Worm (Caenorhabditis elegans) whole organism, early embryonic: ENCODE results near the gene F58F6.5.

Experiments used
- B0310.2 ChIP-seq: sonication (generic microtip); optimal IDR thresholded peaks from 2 replicates; lab custom pipeline; 2016; ENCODE audit warnings: mild to moderate bottlenecking, missing genetic modification characterization, missing compliant biosample characterization
- F13C5.2 ChIP-seq: sonication (generic microtip); optimal IDR thresholded peaks from 2 replicates; lab custom pipeline; 2017; ENCODE audit warnings: mild to moderate bottlenecking, missing genetic modification characterization, inconsistent platforms, missing compliant biosample characterization
- aly-1 ChIP-seq: sonication (generic microtip); optimal IDR thresholded peaks from 2 replicates; lab custom pipeline; 2016; ENCODE audit warnings: missing genetic modification characterization, missing compliant biosample characterization
- ama-1 ChIP-seq: fragments of 150-350 bp; optimal IDR thresholded peaks from 2 replicates; lab custom pipeline; 2014
- ceh-13 ChIP-seq: fragments of 200-800 bp; sonication (Bioruptor generic); optimal IDR thresholded peaks from 2 replicates; lab custom pipeline; 2018; ENCODE audit warnings: mild to moderate bottlenecking, missing genetic modification characterization, missing compliant biosample characterization
- ceh-36 ChIP-seq: sonication (generic microtip); optimal IDR thresholded peaks from 2 replicates; lab custom pipeline; 2016; ENCODE audit warnings: missing genetic modification characterization, inconsistent platforms, missing compliant biosample characterization
- ets-7 ChIP-seq: sonication (generic microtip); optimal IDR thresholded peaks from 2 replicates; lab custom pipeline; 2016; ENCODE audit warnings: missing genotype, missing genetic modification characterization, missing compliant biosample characterization
- flt-1 ChIP-seq: fragments of 200-800 bp; sonication (Bioruptor generic); IDR thresholded peaks from 2 replicates; pipeline ENCODE4 v1.3.6; 2022; ENCODE audit warnings: missing genetic modification characterization, missing compliant biosample characterization
- hmbx-1 ChIP-seq: sonication (generic microtip); optimal IDR thresholded peaks from 2 replicates; lab custom pipeline; 2016; ENCODE audit warnings: mild to moderate bottlenecking, missing genetic modification characterization, missing compliant biosample characterization
- hmg-4 ChIP-seq: fragments of 200-800 bp; sonication (Bioruptor generic); optimal IDR thresholded peaks from 2 replicates; lab custom pipeline; 2018; ENCODE audit warnings: mild to moderate bottlenecking, missing genetic modification characterization, missing compliant biosample characterization
- hnd-1 ChIP-seq: sonication (generic microtip); optimal IDR thresholded peaks from 2 replicates; lab custom pipeline; 2016; ENCODE audit warnings: missing genetic modification characterization, missing compliant biosample characterization
- pes-1 ChIP-seq: fragments of 200-800 bp; sonication (Bioruptor generic); IDR thresholded peaks from 2 replicates; pipeline ENCODE4 v1.3.6; 2022; ENCODE audit warnings: missing genetic modification reagents, missing genetic modification characterization, missing compliant biosample characterization
- scrt-1 ChIP-seq: fragments of 200-800 bp; sonication (Bioruptor generic); IDR thresholded peaks from 2 replicates; pipeline ENCODE4 v1.3.6; 2022; ENCODE audit warnings: missing genetic modification characterization, missing compliant biosample characterization
- sea-1 ChIP-seq: fragments of 200-800 bp; sonication (Bioruptor generic); conservative IDR thresholded peaks from 2 replicates; pipeline ENCODE4 v1.3.6; 2022; ENCODE audit warnings: missing genetic modification characterization, missing compliant biosample characterization
- tbx-11 ChIP-seq: fragments of 200-800 bp; sonication (Bioruptor generic); IDR thresholded peaks from 2 replicates; pipeline ENCODE4 v1.3.6; 2022; ENCODE audit warnings: missing genetic modification characterization, missing compliant biosample characterization
- tbx-37 ChIP-seq: fragments of 200-800 bp; sonication (Bioruptor generic); conservative IDR thresholded peaks from 2 replicates; pipeline ENCODE4 v1.3.6; 2022; ENCODE audit warnings: missing genetic modification reagents, missing genetic modification characterization, missing compliant biosample characterization
- tra-4 ChIP-seq: sonication (generic microtip); optimal IDR thresholded peaks from 2 replicates; lab custom pipeline; 2017; ENCODE audit warnings: missing genetic modification characterization, missing compliant biosample characterization

The F58F6.5 gene

ce11 chrIV:1378954-1379353 lies 35.5 kb downstream of the F58F6.5 start:
- TF ChIP-seq flt-1 (no peak), F13C5.2 (tag; lab: Kevin White, UChicago) (no peak), ets-7 (tag; lab: Kevin White, UChicago) (no peak), ceh-36 (tag; lab: Kevin White, UChicago) (no peak), B0310.2 (tag; lab: Kevin White, UChicago) (no peak), ama-1 (lab: Kevin White, UChicago) (no peak), ceh-13 (no peak), pes-1 (no peak), hmg-4 (GFP tag; lab: Kevin White, UChicago) (no peak), aly-1 (tag; lab: Kevin White, UChicago) (no peak), sea-1 (no peak), scrt-1 (GFP tag; lab: Robert Waterston, UW) (no peak), tbx-37 (GFP tag; lab: Robert Waterston, UW) (no peak)

- TF ChIP-seq ceh-36 (tag; lab: Kevin White, UChicago) (no peak), pes-1 (no peak), tra-4 (tag; lab: Kevin White, UChicago) (no peak), scrt-1 (GFP tag; lab: Robert Waterston, UW) (no peak), sea-1 (no peak), tbx-11 (GFP tag; lab: Robert Waterston, UW) (no peak), ceh-13 (no peak), aly-1 (tag; lab: Kevin White, UChicago) (no peak), B0310.2 (tag; lab: Kevin White, UChicago) (no peak), F13C5.2 (tag; lab: Kevin White, UChicago) (no peak)
Measured at ce11 chrIV:1380350-1380749, 36.9 kb downstream of the F58F6.5 start.

- TF ChIP-seq B0310.2 (tag; lab: Kevin White, UChicago) = no peak
- TF ChIP-seq tra-4 (tag; lab: Kevin White, UChicago) = no peak
- no peak for TF ChIP-seq hmg-4 (GFP tag; lab: Kevin White, UChicago)
- TF ChIP-seq hmbx-1 (tag; lab: Kevin White, UChicago) = no peak
- TF ChIP-seq ceh-13 = no peak
Measured at ce11 chrIV:1381596-1382274, 38.3 kb downstream of the F58F6.5 start.

ce11 chrIV:1385500-1385899 lies 42.0 kb downstream of the F58F6.5 start:
- TF ChIP-seq sea-1 = no peak
- TF ChIP-seq scrt-1 (GFP tag; lab: Robert Waterston, UW) = no peak
- no peak for TF ChIP-seq aly-1 (tag; lab: Kevin White, UChicago)
- no peak for TF ChIP-seq B0310.2 (tag; lab: Kevin White, UChicago)
- TF ChIP-seq hnd-1 = no peak

ce11 chrIV:1385915-1386314 lies 42.4 kb downstream of the F58F6.5 start, which contains the start of gene nhr-41:
Gene nhr-41, plus strand, starts transcription at chrIV:1386215.
- TF ChIP-seq hmbx-1 (tag; lab: Kevin White, UChicago) (no peak), scrt-1 (GFP tag; lab: Robert Waterston, UW) (no peak), pes-1 (no peak), aly-1 (tag; lab: Kevin White, UChicago) (no peak), hnd-1 (no peak), flt-1 (no peak), F13C5.2 (tag; lab: Kevin White, UChicago) (no peak), ama-1 (lab: Kevin White, UChicago) (no peak), sea-1 (no peak), ets-7 (tag; lab: Kevin White, UChicago) (no peak), ceh-36 (tag; lab: Kevin White, UChicago) (no peak), tra-4 (tag; lab: Kevin White, UChicago) (no peak), tbx-37 (GFP tag; lab: Robert Waterston, UW) (no peak), ceh-13 (no peak), tbx-11 (GFP tag; lab: Robert Waterston, UW) (no peak), B0310.2 (tag; lab: Kevin White, UChicago) (no peak), hmg-4 (GFP tag; lab: Kevin White, UChicago) (no peak)

- TF ChIP-seq hnd-1 (peak; percentile 59), B0310.2 (tag; lab: Kevin White, UChicago) (peak; percentile 82), flt-1 (peak; percentile 90), ceh-36 (tag; lab: Kevin White, UChicago) (peak; percentile 65), sea-1 (peak; percentile 80), aly-1 (tag; lab: Kevin White, UChicago) (peak; percentile 40), tra-4 (tag; lab: Kevin White, UChicago) (no peak), ceh-13 (peak; percentile 53), pes-1 (peak; percentile 91), hmg-4 (GFP tag; lab: Kevin White, UChicago) (peak; percentile 80), scrt-1 (GFP tag; lab: Robert Waterston, UW) (peak; percentile 92), tbx-11 (GFP tag; lab: Robert Waterston, UW) (peak; percentile 87), F13C5.2 (tag; lab: Kevin White, UChicago) (peak; percentile 78), ama-1 (lab: Kevin White, UChicago) (no peak), ets-7 (tag; lab: Kevin White, UChicago) (peak; percentile 31), tbx-37 (GFP tag; lab: Robert Waterston, UW) (peak; percentile 90), hmbx-1 (tag; lab: Kevin White, UChicago) (peak; percentile 25)
Measured at ce11 chrIV:1388079-1388478, 44.6 kb downstream of the F58F6.5 start.

ce11 chrIV:1389021-1389420 lies 45.5 kb downstream of the F58F6.5 start:
- no peak for TF ChIP-seq tra-4 (tag; lab: Kevin White, UChicago)
- TF ChIP-seq F13C5.2 (tag; lab: Kevin White, UChicago) = no peak
- TF ChIP-seq sea-1 = no peak
- TF ChIP-seq aly-1 (tag; lab: Kevin White, UChicago) = no peak
- TF ChIP-seq tbx-37 (GFP tag; lab: Robert Waterston, UW) = no peak
- TF ChIP-seq ets-7 (tag; lab: Kevin White, UChicago) = no peak
- no peak for TF ChIP-seq hmg-4 (GFP tag; lab: Kevin White, UChicago)
- no peak for TF ChIP-seq hmbx-1 (tag; lab: Kevin White, UChicago)
- no peak for TF ChIP-seq ceh-36 (tag; lab: Kevin White, UChicago)
- no peak for TF ChIP-seq flt-1
- no peak for TF ChIP-seq pes-1
- no peak for TF ChIP-seq ama-1 (lab: Kevin White, UChicago)
- no peak for TF ChIP-seq tbx-11 (GFP tag; lab: Robert Waterston, UW)
- TF ChIP-seq B0310.2 (tag; lab: Kevin White, UChicago) = no peak
- no peak for TF ChIP-seq ceh-13
